Worm (Caenorhabditis elegans) whole organism, late embryonic: ENCODE results near the gene gtf-2F1.

Experiments
- C08G9.2 ChIP-seq: sonication (generic microtip); optimal IDR thresholded peaks from 2 replicates; lab custom pipeline; 2016; ENCODE audit warnings: mild to moderate bottlenecking, missing genetic modification characterization, moderate library complexity, missing compliant biosample characterization
- C38D4.7 ChIP-seq: fragments of 200-800 bp; sonication (Bioruptor generic); optimal IDR thresholded peaks from 2 replicates; lab custom pipeline; 2018; ENCODE audit warnings: mild to moderate bottlenecking, missing genetic modification characterization, moderate library complexity, missing compliant biosample characterization
- F13H6.1 ChIP-seq: sonication (generic microtip); optimal IDR thresholded peaks from 2 replicates; lab custom pipeline; 2016; ENCODE audit warnings: missing genetic modification characterization, missing compliant biosample characterization
- K09A11.1 ChIP-seq: sonication (generic microtip); optimal IDR thresholded peaks from 2 replicates; lab custom pipeline; 2017; ENCODE audit warnings: antibody characterized with exemption, mild to moderate bottlenecking, missing genetic modification characterization, missing compliant biosample characterization; ENCODE audit not compliant: insufficient read depth
- ahr-1 ChIP-seq: sonication (generic microtip); optimal IDR thresholded peaks from 2 replicates; lab custom pipeline; 2016; ENCODE audit warnings: missing genetic modification characterization, missing compliant biosample characterization
- ama-1 ChIP-seq: fragments of 150-350 bp; optimal IDR thresholded peaks from 2 replicates; lab custom pipeline; 2014
- ceh-18 ChIP-seq: sonication (generic microtip); optimal IDR thresholded peaks from 2 replicates; lab custom pipeline; 2016; ENCODE audit warnings: missing genetic modification characterization, missing compliant biosample characterization
- ceh-24 ChIP-seq: sonication (generic microtip); optimal IDR thresholded peaks from 2 replicates; lab custom pipeline; 2016; ENCODE audit warnings: mild to moderate bottlenecking, missing genetic modification characterization, missing compliant biosample characterization
- ceh-34 ChIP-seq: sonication (generic microtip); optimal IDR thresholded peaks from 2 replicates; lab custom pipeline; 2016; ENCODE audit warnings: mild to moderate bottlenecking, missing genetic modification characterization, missing compliant biosample characterization
- ceh-45 ChIP-seq: fragments of 200-800 bp; sonication (Bioruptor generic); IDR thresholded peaks from 2 replicates; pipeline ENCODE4 v1.3.6; 2022; ENCODE audit warnings: missing genetic modification reagents, missing genetic modification characterization, missing compliant biosample characterization
- ceh-6 ChIP-seq: fragments of 200-800 bp; sonication (Bioruptor generic); optimal IDR thresholded peaks from 2 replicates; lab custom pipeline; 2018; ENCODE audit warnings: mild to moderate bottlenecking, missing genetic modification characterization, missing compliant biosample characterization
- dmd-4 ChIP-seq: sonication (generic microtip); optimal IDR thresholded peaks from 2 replicates; lab custom pipeline; 2016; ENCODE audit warnings: borderline replicate concordance, missing genetic modification characterization, missing compliant biosample characterization
- dve-1 ChIP-seq: sonication (generic microtip); optimal IDR thresholded peaks from 2 replicates; lab custom pipeline; 2017; ENCODE audit warnings: antibody characterized with exemption, mild to moderate bottlenecking, missing genetic modification characterization, missing compliant biosample characterization
- elt-2 ChIP-seq: sonication (generic microtip); optimal IDR thresholded peaks from 2 replicates; lab custom pipeline; 2016; ENCODE audit warnings: missing genetic modification reagents, missing genetic modification characterization, missing compliant biosample characterization
- elt-4 ChIP-seq: sonication (generic microtip); optimal IDR thresholded peaks from 2 replicates; lab custom pipeline; 2016; ENCODE audit warnings: missing genetic modification characterization, missing compliant biosample characterization
- eyg-1 ChIP-seq: sonication (generic microtip); optimal IDR thresholded peaks from 2 replicates; lab custom pipeline; 2016; ENCODE audit warnings: missing genotype, missing genetic modification characterization, missing compliant biosample characterization
- fax-1 ChIP-seq: sonication (generic microtip); optimal IDR thresholded peaks from 2 replicates; lab custom pipeline; 2016; ENCODE audit warnings: missing genotype, missing genetic modification characterization, missing compliant biosample characterization
- fkh-6 ChIP-seq: sonication (generic microtip); optimal IDR thresholded peaks from 2 replicates; lab custom pipeline; 2016; ENCODE audit warnings: missing genetic modification characterization, missing compliant biosample characterization
- gmeb-2 ChIP-seq: sonication (generic microtip); optimal IDR thresholded peaks from 2 replicates; lab custom pipeline; 2016; ENCODE audit warnings: missing genetic modification characterization, inconsistent platforms, missing compliant biosample characterization
- hlh-13 ChIP-seq: fragments of 200-800 bp; sonication (Bioruptor generic); optimal IDR thresholded peaks from 2 replicates; lab custom pipeline; 2018; ENCODE audit warnings: mild to moderate bottlenecking, missing genetic modification characterization, missing compliant biosample characterization
- madf-2 ChIP-seq: sonication (generic microtip); optimal IDR thresholded peaks from 2 replicates; lab custom pipeline; 2017; ENCODE audit warnings: missing genetic modification characterization, missing compliant biosample characterization
- nhr-11 ChIP-seq: fragments of 150-350 bp; optimal IDR thresholded peaks from 2 replicates; lab custom pipeline; 2014; ENCODE audit warnings: missing biosample characterization, missing genetic modification characterization
- npax-4 ChIP-seq: sonication (generic microtip); optimal IDR thresholded peaks from 2 replicates; lab custom pipeline; 2016; ENCODE audit warnings: missing genetic modification characterization, missing compliant biosample characterization
- odd-2 ChIP-seq: sonication (generic microtip); optimal IDR thresholded peaks from 2 replicates; lab custom pipeline; 2017; ENCODE audit warnings: antibody characterized with exemption, mild to moderate bottlenecking, missing genetic modification characterization, missing compliant biosample characterization
- pat-9 ChIP-seq: fragments of 200-800 bp; sonication (Bioruptor generic); optimal IDR thresholded peaks from 2 replicates; lab custom pipeline; 2018; ENCODE audit warnings: mild to moderate bottlenecking, missing genetic modification characterization, moderate library complexity, missing compliant biosample characterization
- pax-1 ChIP-seq: fragments of 150-350 bp; optimal IDR thresholded peaks from 2 replicates; lab custom pipeline; 2014; ENCODE audit warnings: missing biosample characterization, missing genetic modification characterization
- pqm-1 ChIP-seq: sonication (generic microtip); optimal IDR thresholded peaks from 2 replicates; lab custom pipeline; 2016; ENCODE audit warnings: missing genetic modification characterization, missing compliant biosample characterization
- sox-2 ChIP-seq: fragments of 200-800 bp; sonication (Bioruptor generic); IDR thresholded peaks from 2 replicates; pipeline ENCODE4 v1.3.6; 2022; ENCODE audit warnings: missing genetic modification reagents, missing genetic modification characterization, missing compliant biosample characterization
- sox-4 ChIP-seq: sonication (generic microtip); optimal IDR thresholded peaks from 2 replicates; lab custom pipeline; 2017; ENCODE audit warnings: mild to moderate bottlenecking, missing genetic modification characterization, inconsistent platforms, missing compliant biosample characterization
- syd-9 ChIP-seq: sonication (generic microtip); optimal IDR thresholded peaks from 2 replicates; lab custom pipeline; 2016; ENCODE audit warnings: mild to moderate bottlenecking, missing genetic modification characterization, moderate library complexity, missing compliant biosample characterization
- tbx-2 ChIP-seq: sonication (generic microtip); optimal IDR thresholded peaks from 2 replicates; lab custom pipeline; 2016; ENCODE audit warnings: missing genetic modification characterization, missing compliant biosample characterization
- ttx-3 ChIP-seq: sonication (generic microtip); optimal IDR thresholded peaks from 2 replicates; lab custom pipeline; 2016; ENCODE audit warnings: missing genetic modification reagents, missing genetic modification characterization, missing compliant biosample characterization
- unc-42 ChIP-seq: sonication (generic microtip); optimal IDR thresholded peaks from 2 replicates; lab custom pipeline; 2016; ENCODE audit warnings: missing genotype, missing genetic modification characterization, missing compliant biosample characterization
- zip-5 ChIP-seq: sonication (generic microtip); optimal IDR thresholded peaks from 2 replicates; lab custom pipeline; 2016; ENCODE audit warnings: missing genetic modification characterization, missing compliant biosample characterization
- ztf-16 ChIP-seq: sonication (generic microtip); optimal IDR thresholded peaks from 2 replicates; lab custom pipeline; 2017; ENCODE audit warnings: missing genetic modification characterization, missing compliant biosample characterization

The gtf-2F1 gene

ce11 chrII:4288572-4288971, 12.8 kb upstream of the gtf-2F1 start:
- TF ChIP-seq nhr-11 (tag; lab: Kevin White, UChicago) (no peak), odd-2 (tag; lab: Kevin White, UChicago) (no peak), elt-2 (tag; lab: Kevin White, UChicago) (peak; percentile 50), pat-9 (tag; lab: Kevin White, UChicago) (no peak), K09A11.1 (no peak), sox-4 (tag; lab: Kevin White, UChicago) (no peak)

ce11 chrII:4291799-4292198, 9.6 kb upstream of the gtf-2F1 start:
- TF ChIP-seq ceh-6 (GFP tag; lab: Kevin White, UChicago) (no peak), ceh-24 (tag; lab: Kevin White, UChicago) (no peak), unc-42 (tag; lab: Kevin White, UChicago) (peak; percentile 79), eyg-1 (no peak), fkh-6 (no peak), nhr-11 (tag; lab: Kevin White, UChicago) (no peak)

- TF ChIP-seq K09A11.1, result no peak
- TF ChIP-seq C38D4.7, result no peak
Measured at ce11 chrII:4293027-4293522, 8.3 kb upstream of the gtf-2F1 start.

- TF ChIP-seq ahr-1 (no peak), K09A11.1 (no peak), pqm-1 (tag; lab: Kevin White, UChicago) (no peak), gmeb-2 (no peak), C08G9.2 (tag; lab: Kevin White, UChicago) (no peak), odd-2 (tag; lab: Kevin White, UChicago) (no peak), sox-2 (no peak), ama-1 (no peak), elt-2 (tag; lab: Kevin White, UChicago) (no peak), ceh-24 (tag; lab: Kevin White, UChicago) (no peak), fax-1 (tag; lab: Kevin White, UChicago) (no peak), tbx-2 (tag; lab: Kevin White, UChicago) (no peak), ceh-45 (no peak), ceh-18 (no peak), madf-2 (no peak)
Measured at ce11 chrII:4294189-4294588, 7.2 kb upstream of the gtf-2F1 start.

- TF ChIP-seq dve-1, result no peak
- no peak for TF ChIP-seq pax-1 (tag; lab: Kevin White, UChicago)
- TF ChIP-seq F13H6.1, result no peak
- no peak for TF ChIP-seq pat-9 (tag; lab: Kevin White, UChicago)
- no peak for TF ChIP-seq elt-4 (tag; lab: Kevin White, UChicago)
- no peak for TF ChIP-seq ttx-3
- no peak for TF ChIP-seq npax-4 (tag; lab: Kevin White, UChicago)
- no peak for TF ChIP-seq eyg-1
- TF ChIP-seq ahr-1, result no peak
- TF ChIP-seq dmd-4 (tag; lab: Kevin White, UChicago), result no peak
- no peak for TF ChIP-seq ztf-16 (tag; lab: Kevin White, UChicago)
- no peak for TF ChIP-seq hlh-13 (GFP tag; lab: Kevin White, UChicago)
- TF ChIP-seq ama-1, result no peak
- no peak for TF ChIP-seq ceh-34 (tag; lab: Kevin White, UChicago)
- TF ChIP-seq syd-9 (tag; lab: Kevin White, UChicago), result no peak
- TF ChIP-seq zip-5 (tag; lab: Kevin White, UChicago), result no peak
Measured at ce11 chrII:4294801-4295200, 6.6 kb upstream of the gtf-2F1 start, which contains the start of gene rml-4. Gene rml-4 (plus strand): TSS chrII:4295101.
